Worm (Caenorhabditis elegans): ENCODE results near the gene ift-81.

DNA sequence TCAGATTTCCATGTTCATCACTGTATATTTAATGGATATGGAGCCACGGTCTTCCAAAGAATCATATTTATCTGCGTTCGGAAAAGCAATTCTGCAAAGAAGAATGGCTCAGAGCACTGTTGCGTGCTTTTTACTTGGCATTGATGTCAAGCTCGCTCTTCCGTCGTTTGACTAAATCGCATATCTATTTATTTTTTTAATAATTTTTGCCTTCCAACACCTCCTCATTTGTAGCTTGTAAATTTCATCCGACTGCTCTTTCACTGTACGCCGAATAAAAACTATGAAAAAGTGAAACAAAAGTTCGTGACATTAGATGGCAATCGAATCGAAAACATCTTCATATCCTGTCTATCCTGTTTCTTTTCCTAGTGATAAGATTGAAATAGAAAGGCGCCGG, 41.5 kb downstream of the ift-81 start, which contains the start of gene C26B9.2:
- TF ChIP-seq Y116A8C.19 (tag; optimal IDR thresholded peaks at IDR 0.05; ENCODE audit: borderline replicate concordance), result no peak
- no peak for TF ChIP-seq lsy-2 (tag; optimal IDR thresholded peaks at IDR 0.05)
- no peak for TF ChIP-seq jun-1 (tag; optimal IDR thresholded peaks at IDR 0.05)
- TF ChIP-seq mep-1 (tag; optimal IDR thresholded peaks at IDR 0.05), result no peak
- TF ChIP-seq lin-13 (GFP tag; optimal IDR thresholded peaks at IDR 0.05), result no peak
- no peak for TF ChIP-seq C04F5.9 (tag; optimal IDR thresholded peaks at IDR 0.05)

Data from whole organism, L1 larva.